Fruit fly (Drosophila melanogaster) whole organism, embryonic: ENCODE results near the gene CG46523.
A peak's percentile ranks its signal among the peaks of the same experiment; 100 is the strongest.

Experiments used
- Aef1 ChIP-seq: fragments of 200-800 bp; sonication (Bioruptor generic); IDR thresholded peaks from 3 replicates; pipeline ENCODE4 v1.3.6; 2022; ENCODE audit warnings: missing biosample characterization, missing genetic modification characterization
- Bteb2 ChIP-seq: fragments of 200-800 bp; sonication (Bioruptor generic); optimal IDR thresholded peaks from 2 replicates; lab custom pipeline; 2016; ENCODE audit warnings: missing biosample characterization, missing genetic modification characterization
- CG12391 ChIP-seq: fragments of 200-800 bp; sonication (Bioruptor generic); optimal IDR thresholded peaks from 3 replicates; lab custom pipeline; 2018; ENCODE audit warnings: missing biosample characterization, mild to moderate bottlenecking, missing genetic modification characterization, moderate library complexity
- CG12659 ChIP-seq: fragments of 200-800 bp; sonication (Bioruptor generic); optimal IDR thresholded peaks from 3 replicates; lab custom pipeline; 2017; ENCODE audit warnings: mild to moderate bottlenecking, missing biosample characterization, missing genetic modification reagents, missing genetic modification characterization
- CG12744 ChIP-seq: fragments of 200-800 bp; sonication (Bioruptor generic); optimal IDR thresholded peaks from 2 replicates; lab custom pipeline; 2016; ENCODE audit warnings: missing biosample characterization, missing genetic modification characterization
- CG13424 ChIP-seq: fragments of 200-800 bp; sonication (Bioruptor generic); optimal IDR thresholded peaks from 2 replicates; lab custom pipeline; 2019; ENCODE audit warnings: missing biosample characterization, mild to moderate bottlenecking, missing genetic modification characterization, moderate library complexity
- CG15514 ChIP-seq: fragments of 200-800 bp; sonication (Bioruptor generic); optimal IDR thresholded peaks from 3 replicates; lab custom pipeline; 2017; ENCODE audit warnings: missing biosample characterization, missing genetic modification characterization, mild to moderate bottlenecking, moderate library complexity, missing genetic modification reagents
- CG17359 ChIP-seq: fragments of 200-800 bp; sonication (Bioruptor generic); optimal IDR thresholded peaks from 3 replicates; lab custom pipeline; 2018; ENCODE audit warnings: missing biosample characterization, mild to moderate bottlenecking, missing genetic modification characterization, moderate library complexity
- CG18476 ChIP-seq: fragments of 200-800 bp; sonication (Bioruptor generic); optimal IDR thresholded peaks from 2 replicates; lab custom pipeline; 2016; ENCODE audit warnings: missing biosample characterization, mild to moderate bottlenecking, missing genetic modification characterization
- CG6654 ChIP-seq: fragments of 200-800 bp; sonication (Bioruptor generic); optimal IDR thresholded peaks from 2 replicates; lab custom pipeline; 2017; ENCODE audit warnings: missing biosample characterization, mild to moderate bottlenecking, missing genetic modification characterization
- CG7357 ChIP-seq: fragments of 200-800 bp; sonication (Bioruptor generic); IDR thresholded peaks from 3 replicates; pipeline ENCODE4 v1.3.6; 2022; ENCODE audit warnings: missing biosample characterization, missing genetic modification characterization
- CG9215 ChIP-seq: fragments of 200-800 bp; sonication (Bioruptor generic); IDR thresholded peaks from 2 replicates; pipeline ENCODE4 v1.3.6; 2022; ENCODE audit warnings: missing biosample characterization, missing genetic modification characterization
- CG9797 ChIP-seq: fragments of 200-800 bp; sonication (Bioruptor generic); optimal IDR thresholded peaks from 3 replicates; lab custom pipeline; 2018; ENCODE audit warnings: missing biosample characterization, mild to moderate bottlenecking, missing genetic modification characterization
- CkIIα-i1 ChIP-seq: fragments of 200-800 bp; sonication (Bioruptor generic); IDR thresholded peaks from 2 replicates; pipeline ENCODE4 v1.3.6; 2022; ENCODE audit warnings: missing biosample characterization, missing genetic modification characterization
- Dfd ChIP-seq, 2 experiments: fragments of >200 bp; optimal IDR thresholded peaks; 2 replicates each; lab custom pipeline; 2017; ENCODE audit warnings: missing biosample characterization in 2 of 2, missing genetic modification characterization in 2 of 2
- Drgx ChIP-seq: fragments of 200-800 bp; sonication (Bioruptor generic); IDR thresholded peaks from 2 replicates; pipeline ENCODE4 v1.3.6; 2022; ENCODE audit warnings: missing biosample characterization, missing genetic modification characterization
- Ets65A ChIP-seq: fragments of 200-800 bp; sonication (Bioruptor generic); peaks from one replicate; lab custom pipeline; 2016; ENCODE audit warnings: missing biosample characterization, missing genetic modification characterization
- Ets97D ChIP-seq: fragments of 200-800 bp; sonication (Bioruptor generic); optimal IDR thresholded peaks from 3 replicates; lab custom pipeline; 2016; ENCODE audit warnings: missing biosample characterization, missing genetic modification characterization
- Fer3 ChIP-seq: fragments of 200-800 bp; sonication (Bioruptor generic); optimal IDR thresholded peaks from 2 replicates; lab custom pipeline; 2018; ENCODE audit warnings: missing biosample characterization, mild to moderate bottlenecking, missing genetic modification characterization, moderate library complexity
- HHEX ChIP-seq: fragments of 200-800 bp; sonication (Bioruptor generic); optimal IDR thresholded peaks from 3 replicates; lab custom pipeline; 2017; ENCODE audit warnings: missing biosample characterization, mild to moderate bottlenecking, missing genetic modification characterization, missing genetic modification reagents
- Hmr ChIP-seq: fragments of 200-800 bp; sonication (Bioruptor generic); optimal IDR thresholded peaks from 3 replicates; lab custom pipeline; 2017; ENCODE audit warnings: mild to moderate bottlenecking, missing biosample characterization, missing genetic modification reagents, missing genetic modification characterization
- Hsf ChIP-seq: fragments of 200-800 bp; sonication (Bioruptor generic); optimal IDR thresholded peaks from 3 replicates; lab custom pipeline; 2016; ENCODE audit warnings: missing biosample characterization, missing genetic modification characterization
- NK7.1 ChIP-seq: fragments of 200-800 bp; sonication (Bioruptor generic); optimal IDR thresholded peaks from 3 replicates; lab custom pipeline; 2016; ENCODE audit warnings: missing biosample characterization, missing genetic modification characterization
- Neu2 ChIP-seq: fragments of 200-800 bp; sonication (Bioruptor generic); optimal IDR thresholded peaks from 3 replicates; lab custom pipeline; 2016; ENCODE audit warnings: missing biosample characterization, missing genetic modification characterization, borderline replicate concordance
- Nf-YB ChIP-seq: fragments of 200-800 bp; sonication (Bioruptor generic); optimal IDR thresholded peaks from 3 replicates; lab custom pipeline; 2019; ENCODE audit warnings: missing biosample characterization, mild to moderate bottlenecking, missing genetic modification characterization, moderate library complexity
- Poxn ChIP-seq: fragments of 200-800 bp; sonication (Bioruptor generic); IDR thresholded peaks from 2 replicates; pipeline ENCODE4 v1.3.6; 2022; ENCODE audit warnings: missing biosample characterization, missing genetic modification characterization
- Spps ChIP-seq: fragments of 200-800 bp; sonication (Bioruptor generic); optimal IDR thresholded peaks from 2 replicates; lab custom pipeline; 2018; ENCODE audit warnings: missing biosample characterization, mild to moderate bottlenecking, missing genetic modification characterization
- Usf ChIP-seq: fragments of 200-800 bp; sonication (Bioruptor generic); optimal IDR thresholded peaks from 2 replicates; lab custom pipeline; 2017; ENCODE audit warnings: missing genotype, missing biosample characterization, missing genetic modification characterization
- aop ChIP-seq: fragments of 200-800 bp; sonication (Bioruptor generic); IDR thresholded peaks from 2 replicates; pipeline ENCODE4 v1.3.6; 2022; ENCODE audit warnings: missing biosample characterization, missing genetic modification characterization
- cad ChIP-seq: fragments of >200 bp; optimal IDR thresholded peaks from 2 replicates; lab custom pipeline; 2017; ENCODE audit warnings: missing biosample characterization, missing genetic modification characterization
- crc ChIP-seq: fragments of 200-800 bp; sonication (Bioruptor generic); optimal IDR thresholded peaks from 2 replicates; lab custom pipeline; 2016; ENCODE audit warnings: missing biosample characterization, missing genetic modification characterization
- dysf ChIP-seq: fragments of 200-800 bp; sonication (Bioruptor generic); IDR thresholded peaks from 3 replicates; pipeline ENCODE4 v1.3.6; 2022; ENCODE audit warnings: missing biosample characterization, missing genetic modification characterization
- gem ChIP-seq: fragments of 200-800 bp; sonication (Bioruptor generic); optimal IDR thresholded peaks from 2 replicates; lab custom pipeline; 2019; ENCODE audit warnings: missing biosample characterization, mild to moderate bottlenecking, missing genetic modification characterization, moderate library complexity
- insv ChIP-seq, 2 experiments: fragments of 200-800 bp; sonication (Bioruptor generic); optimal IDR thresholded peaks; 3 replicates each; lab custom pipeline; 2016 to 2018; ENCODE audit warnings: missing biosample characterization in 2 of 2, missing genetic modification characterization in 2 of 2
- nom ChIP-seq: fragments of 200-800 bp; sonication (Bioruptor generic); optimal IDR thresholded peaks from 2 replicates; lab custom pipeline; 2017; ENCODE audit warnings: missing biosample characterization, missing genetic modification characterization, mild to moderate bottlenecking, moderate library complexity, missing genetic modification reagents
- pho ChIP-seq: fragments of 200-800 bp; sonication (Bioruptor generic); optimal IDR thresholded peaks from 2 replicates; lab custom pipeline; 2016; ENCODE audit warnings: missing biosample characterization, missing genetic modification characterization
- row ChIP-seq: fragments of 200-800 bp; sonication (Bioruptor generic); IDR thresholded peaks from 3 replicates; pipeline ENCODE4 v1.3.6; 2022; ENCODE audit warnings: missing biosample characterization, missing genetic modification characterization
- sens ChIP-seq: fragments of 200-800 bp; sonication (Bioruptor generic); peaks from one replicate; lab custom pipeline; 2016; ENCODE audit warnings: missing biosample characterization, missing genetic modification characterization
- slbo ChIP-seq: fragments of 200-800 bp; sonication (Bioruptor generic); IDR thresholded peaks from 2 replicates; pipeline ENCODE4 v1.3.6; 2022; ENCODE audit warnings: missing biosample characterization, missing genetic modification characterization
- slp2 ChIP-seq: fragments of 200-800 bp; sonication (Bioruptor generic); optimal IDR thresholded peaks from 2 replicates; lab custom pipeline; 2016; ENCODE audit warnings: missing biosample characterization, missing genetic modification characterization
- sr ChIP-seq: fragments of 200-800 bp; sonication (Bioruptor generic); IDR thresholded peaks from 3 replicates; pipeline ENCODE4 v1.3.6; 2022; ENCODE audit warnings: missing biosample characterization, missing genetic modification characterization
- stc ChIP-seq: fragments of 200-800 bp; sonication (Bioruptor generic); IDR thresholded peaks from 2 replicates; pipeline ENCODE4 v1.3.6; 2022; ENCODE audit warnings: missing biosample characterization, missing genetic modification characterization
- trem ChIP-seq: fragments of 200-800 bp; optimal IDR thresholded peaks from 3 replicates; lab custom pipeline; 2019; ENCODE audit warnings: missing biosample characterization, mild to moderate bottlenecking, missing genetic modification characterization, moderate library complexity
- wdn ChIP-seq: fragments of 200-800 bp; sonication (Bioruptor generic); IDR thresholded peaks from 2 replicates; pipeline ENCODE4 v1.3.6; 2022; ENCODE audit warnings: missing biosample characterization, missing genetic modification characterization
- zf30C ChIP-seq: fragments of 200-800 bp; sonication (Bioruptor generic); optimal IDR thresholded peaks from 3 replicates; lab custom pipeline; 2018; ENCODE audit warnings: missing biosample characterization, mild to moderate bottlenecking, missing genetic modification characterization
- zfh2 ChIP-seq: fragments of 200-800 bp; sonication (Bioruptor generic); optimal IDR thresholded peaks from 2 replicates; lab custom pipeline; 2016; ENCODE audit warnings: missing biosample characterization, missing genetic modification characterization

Gene CG46523

DNA sequence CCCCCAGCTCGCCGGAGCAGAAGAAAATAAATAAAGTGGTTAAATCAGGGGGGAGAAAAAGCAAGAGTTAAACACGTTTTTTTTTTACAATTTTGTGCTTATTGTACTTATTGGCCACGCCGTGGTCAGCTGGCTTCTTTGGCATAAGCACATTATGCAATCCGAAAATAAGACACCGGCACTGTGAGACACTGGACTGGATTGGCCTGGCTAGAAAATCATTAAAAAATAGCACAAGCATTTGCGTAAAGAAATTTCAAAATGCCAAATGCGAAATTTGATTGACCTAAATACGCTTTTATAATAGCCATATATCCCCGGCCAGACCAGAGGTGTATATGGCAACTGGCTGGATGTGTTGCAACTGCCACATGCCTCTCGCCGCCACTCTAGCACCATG, 34.5 kb downstream of the CG46523 start:
- TF ChIP-seq aop, result no peak
- TF ChIP-seq Hsf (GFP tag; lab: Kevin White, UChicago), result no peak
- no peak for TF ChIP-seq crc (GFP tag; lab: Kevin White, UChicago)
- TF ChIP-seq Dfd (GFP tag; optimal IDR thresholded peaks at IDR 0.05; lab: Kevin White, UChicago), result no peak
- TF ChIP-seq slp2 (GFP tag; lab: Kevin White, UChicago), result no peak
- TF ChIP-seq Poxn (GFP tag; lab: Robert Waterston, UW), result no peak
- no peak for TF ChIP-seq trem (tag; lab: Kevin White, UChicago)
- TF ChIP-seq, all 482 proteins: peak for 0

DNA sequence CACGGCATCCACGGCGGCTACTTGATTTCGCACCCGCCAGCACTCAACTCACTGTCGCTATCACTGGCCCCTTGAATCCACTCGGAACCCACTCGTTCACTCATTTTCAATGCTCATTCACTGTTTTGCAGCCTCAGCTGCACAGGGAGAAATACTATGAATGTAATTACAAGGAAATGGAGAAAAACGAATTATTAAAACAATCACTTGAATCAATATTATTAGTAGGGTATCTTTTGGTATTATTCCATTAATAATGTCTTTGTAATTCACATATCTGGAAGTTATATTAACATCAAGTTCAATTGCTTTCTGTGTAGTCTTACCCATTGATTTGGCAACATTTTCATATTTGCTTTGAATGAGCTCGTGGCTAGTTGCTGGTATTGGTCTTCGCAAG, 38.3 kb downstream of the CG46523 start:
- TF ChIP-seq CG9797 (GFP tag; lab: Kevin White, UChicago) (no peak), Drgx (GFP tag; lab: Robert Waterston, UW) (peak; percentile 93)

DNA sequence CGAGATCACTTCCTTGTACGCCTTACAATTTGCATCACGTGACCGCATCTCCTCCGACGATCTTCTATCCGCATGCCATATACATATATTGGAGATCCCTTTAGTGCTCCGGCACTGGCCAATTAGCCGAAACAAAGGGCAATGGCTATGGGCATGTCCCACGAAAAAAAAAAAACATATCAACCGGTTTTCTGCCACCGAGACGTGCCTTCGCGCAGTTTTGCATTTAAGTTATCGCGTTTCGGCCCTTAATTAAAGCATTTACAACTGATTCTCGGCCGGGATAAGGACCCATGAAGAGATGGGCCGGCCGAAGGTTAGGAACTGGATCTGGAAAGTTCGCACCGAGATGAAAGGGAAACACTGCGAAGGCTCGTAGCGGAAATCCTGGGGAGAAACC, 39.3 kb downstream of the CG46523 start:
- TF ChIP-seq insv (GFP tag; optimal IDR thresholded peaks at IDR 0.05; lab: Kevin White, UChicago) (no peak), CkIIα-i1 (GFP tag; lab: Robert Waterston, UW) (no peak), CG18476 (GFP tag; lab: Kevin White, UChicago) (no peak), Neu2 (GFP tag; lab: Kevin White, UChicago) (no peak), CG12391 (tag; lab: Kevin White, UChicago) (no peak), Aef1 (GFP tag; lab: Robert Waterston, UW) (no peak), CG12744 (GFP tag; lab: Kevin White, UChicago) (no peak), Spps (tag; lab: Kevin White, UChicago) (no peak), HHEX (no peak), pho (GFP tag; lab: Kevin White, UChicago) (no peak), CG9215 (GFP tag; lab: Robert Waterston, UW) (no peak), zfh2 (GFP tag; lab: Kevin White, UChicago) (no peak), sr (no peak), CG15514 (GFP tag; lab: Kevin White, UChicago) (no peak)
- TF ChIP-seq, all 482 proteins: peak for 0

DNA sequence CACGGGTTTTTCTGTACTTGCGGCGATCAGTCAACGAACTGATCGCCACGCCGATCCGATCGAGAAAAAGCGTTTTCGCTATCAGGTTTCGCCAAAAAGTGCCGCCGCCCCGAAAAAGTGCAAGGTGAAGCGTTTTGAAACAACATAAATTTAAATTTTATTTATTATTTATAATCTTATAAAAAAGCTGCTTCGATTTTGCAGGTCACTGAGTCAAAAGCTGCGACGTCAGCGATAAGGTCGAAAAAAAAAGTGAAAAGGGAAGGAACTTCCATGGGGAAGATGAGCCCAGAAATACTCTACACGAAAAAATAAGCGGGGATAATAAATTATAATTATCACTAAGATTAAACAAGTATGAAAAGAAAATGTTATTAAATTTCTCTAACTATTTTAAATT, 41.2 kb downstream of the CG46523 start:
- TF ChIP-seq zf30C (GFP tag; lab: Kevin White, UChicago) (no peak), Ets65A (GFP tag; lab: Kevin White, UChicago) (peak; percentile 0), Bteb2 (no peak)

DNA sequence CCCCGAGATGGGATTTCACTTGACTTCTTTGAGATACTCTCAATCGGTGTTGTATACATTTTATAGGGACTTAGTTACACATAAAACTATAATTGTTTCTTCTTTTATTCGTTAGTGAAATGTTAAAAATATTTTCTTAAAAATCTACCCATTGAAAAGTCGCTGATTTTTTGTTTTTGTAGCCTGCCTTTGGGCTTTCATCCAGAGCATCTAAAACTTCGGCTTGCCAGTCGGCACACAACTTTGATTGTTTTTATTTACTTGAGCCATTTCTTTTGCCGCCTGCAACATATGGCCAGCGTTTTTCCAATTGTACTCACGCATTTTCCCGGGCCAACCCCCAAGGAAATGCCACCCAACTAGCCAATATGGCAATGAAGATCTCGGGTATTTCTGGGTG, 47.0 kb downstream of the CG46523 start:
- TF ChIP-seq CG15514 (GFP tag; lab: Kevin White, UChicago) (no peak), Ets97D (GFP tag; lab: Kevin White, UChicago) (no peak), CG6654 (GFP tag; lab: Kevin White, UChicago) (peak; percentile 92), Usf (GFP tag; lab: Kevin White, UChicago) (no peak), dysf (GFP tag; lab: Robert Waterston, UW) (peak; percentile 53; the same call in 2 of the 3 replicates), Hmr (peak; percentile 22), CG17359 (tag; lab: Kevin White, UChicago) (peak; percentile 55), slbo (GFP tag; lab: Robert Waterston, UW) (0 out of 2 replicates have a peak, but pooled peaks have one; percentile 17), NK7.1 (GFP tag; lab: Kevin White, UChicago) (no peak), gem (tag; lab: Kevin White, UChicago) (peak; percentile 43), Nf-YB (GFP tag; lab: Kevin White, UChicago) (peak; percentile 3), cad (GFP tag; lab: Kevin White, UChicago) (peak; percentile 16), CG12659 (GFP tag; lab: Kevin White, UChicago) (no peak), row (GFP tag; lab: Robert Waterston, UW) (peak; percentile 47; the same call in 2 of the 3 replicates), sens (GFP tag; lab: Kevin White, UChicago) (peak; percentile 38), nom (GFP tag; lab: Kevin White, UChicago) (peak; percentile 16), Fer3 (tag; lab: Kevin White, UChicago) (peak; percentile 15), wdn (GFP tag; lab: Robert Waterston, UW) (0 out of 2 replicates have a peak, but pooled peaks have one; percentile 7), CG13424 (tag; lab: Kevin White, UChicago) (peak; percentile 3), CG7357 (GFP tag; lab: Robert Waterston, UW) (0 out of 3 replicates have a peak, but pooled peaks have one; percentile 17), stc (GFP tag; lab: Robert Waterston, UW) (no peak)
